Worm (Caenorhabditis elegans): ENCODE measurements around the gene btb-8.
"Not testable (repeated sequence)": the region's sequence is repeated elsewhere in the genome, so short reads cannot be mapped to it uniquely, and the experiment has no call there.

btb-8 gene

DNA sequence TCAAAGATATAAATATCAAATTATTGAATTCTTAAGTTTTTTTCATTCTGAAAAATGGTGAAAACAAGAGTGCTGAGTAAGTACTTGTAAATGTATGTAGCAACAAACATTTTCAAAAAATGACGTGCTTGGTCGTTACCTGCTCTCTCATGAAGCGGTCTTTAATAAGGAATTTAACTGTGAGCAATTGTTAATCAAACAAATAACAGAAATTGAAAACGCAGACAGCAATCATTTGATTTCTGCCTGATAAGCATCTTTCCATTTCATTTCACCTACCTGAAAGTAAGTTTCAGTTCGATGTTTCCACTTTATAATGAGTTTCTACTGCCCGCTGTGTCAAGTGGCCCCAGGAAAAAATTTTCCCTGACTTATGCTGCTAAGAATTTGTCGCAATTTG lies 40.5 kb downstream of the btb-8 start, which contains the start of gene math-28:
Gene math-28, plus strand, starts transcription at position 301 of the 400 bp plus-strand sequence.
- TF ChIP-seq tbx-8 (GFP tag; optimal IDR thresholded peaks at IDR 0.05) (no peak), mab-5 (tag; optimal IDR thresholded peaks at IDR 0.05) (no peak), unc-120 (tag; optimal IDR thresholded peaks at IDR 0.05; ENCODE audit: poor library complexity, severe bottlenecking) (no peak), unc-62 (GFP tag; optimal IDR thresholded peaks at IDR 0.05) (no peak), elt-1 (tag; optimal IDR thresholded peaks at IDR 0.05; ENCODE audit: borderline replicate concordance, insufficient read depth) (no peak), lin-32 (GFP tag; optimal IDR thresholded peaks at IDR 0.05) (no peak), nhr-76 (tag; optimal IDR thresholded peaks at IDR 0.05) (no peak), cnd-1 (tag; optimal IDR thresholded peaks at IDR 0.05) (no peak), ztf-11 (tag; optimal IDR thresholded peaks at IDR 0.05) (no peak), bed-3 (GFP tag; optimal IDR thresholded peaks at IDR 0.05) (no peak), M03D4.4 (tag; optimal IDR thresholded peaks at IDR 0.05) (no peak), ham-2 (GFP tag; optimal IDR thresholded peaks at IDR 0.05) (no peak), sem-2 (GFP tag; optimal IDR thresholded peaks at IDR 0.05) (no peak), ceh-43 (GFP tag; optimal IDR thresholded peaks at IDR 0.05) (no peak), lin-13 (tag; optimal IDR thresholded peaks at IDR 0.05) (no peak), mep-1 (tag; optimal IDR thresholded peaks at IDR 0.05) (no peak), unc-39 (tag; optimal IDR thresholded peaks at IDR 0.05) (no peak), snpc-4 (tag; optimal IDR thresholded peaks at IDR 0.05) (no peak), mls-2 (tag; optimal IDR thresholded peaks at IDR 0.05) (no peak), sptf-1 (tag; optimal IDR thresholded peaks at IDR 0.05) (no peak)

DNA sequence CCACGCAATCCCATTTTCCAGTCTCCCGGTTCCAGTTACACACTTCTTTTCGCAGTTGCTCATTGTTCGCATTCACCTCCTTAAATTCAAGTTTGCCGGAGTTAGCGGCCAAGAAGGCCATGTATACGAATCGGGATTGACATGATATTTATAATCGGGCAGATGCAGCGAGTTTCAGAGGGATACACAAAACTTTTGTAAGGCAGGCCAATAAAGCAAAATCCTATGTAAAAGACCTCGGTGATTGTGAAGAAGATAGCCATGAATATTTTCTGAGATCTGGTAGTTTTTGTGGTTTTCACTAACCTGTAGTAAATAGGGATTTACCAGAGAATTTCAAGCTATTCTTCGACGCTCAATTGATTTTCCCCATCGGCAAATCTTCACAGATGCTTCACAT lies 44.1 kb downstream of the btb-8 start:
- TF ChIP-seq cnd-1 (tag; optimal IDR thresholded peaks at IDR 0.05) (no peak), nhr-237 (tag; optimal IDR thresholded peaks at IDR 0.05) (no peak), nhr-2 (tag; optimal IDR thresholded peaks at IDR 0.05) (no peak), elt-3 (tag; optimal IDR thresholded peaks at IDR 0.05) (no peak), lin-32 (GFP tag; optimal IDR thresholded peaks at IDR 0.05) (no peak), ceh-43 (GFP tag; optimal IDR thresholded peaks at IDR 0.05) (no peak), bed-3 (GFP tag; optimal IDR thresholded peaks at IDR 0.05) (no peak), ceh-83 (GFP tag; optimal IDR thresholded peaks at IDR 0.05) (no peak), pha-4 (tag; optimal IDR thresholded peaks at IDR 0.05) (no peak), tbx-8 (GFP tag; optimal IDR thresholded peaks at IDR 0.05) (no peak), blmp-1 (tag; optimal IDR thresholded peaks at IDR 0.05) (no peak)

DNA sequence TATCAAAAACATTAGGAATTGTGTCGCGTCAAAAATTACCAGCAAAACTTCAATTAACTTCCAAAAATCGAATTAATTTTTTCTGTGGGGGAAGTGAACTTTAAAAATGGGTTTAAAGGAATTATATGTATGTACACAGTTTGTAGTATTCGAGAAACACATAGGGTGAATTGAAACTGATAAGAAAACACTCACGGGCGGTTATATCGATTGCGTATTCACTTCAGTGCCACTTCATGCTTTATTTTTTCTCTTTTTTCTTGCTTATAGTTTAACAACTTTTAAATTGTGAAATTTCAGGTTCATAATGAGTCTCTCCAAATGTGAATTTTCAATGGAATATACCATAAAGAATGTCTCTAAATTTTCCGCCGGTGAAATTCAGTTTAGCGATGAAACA lies 48.8 kb downstream of the btb-8 start, which contains the start of gene math-26:
Gene math-26, plus strand, starts transcription at position 301 of the 400 bp plus-strand sequence.
- TF ChIP-seq hlh-1 (tag; optimal IDR thresholded peaks at IDR 0.05); pha-4 (tag; optimal IDR thresholded peaks at IDR 0.05); tbx-8 (GFP tag; optimal IDR thresholded peaks at IDR 0.05): not testable (repeated sequence)

DNA sequence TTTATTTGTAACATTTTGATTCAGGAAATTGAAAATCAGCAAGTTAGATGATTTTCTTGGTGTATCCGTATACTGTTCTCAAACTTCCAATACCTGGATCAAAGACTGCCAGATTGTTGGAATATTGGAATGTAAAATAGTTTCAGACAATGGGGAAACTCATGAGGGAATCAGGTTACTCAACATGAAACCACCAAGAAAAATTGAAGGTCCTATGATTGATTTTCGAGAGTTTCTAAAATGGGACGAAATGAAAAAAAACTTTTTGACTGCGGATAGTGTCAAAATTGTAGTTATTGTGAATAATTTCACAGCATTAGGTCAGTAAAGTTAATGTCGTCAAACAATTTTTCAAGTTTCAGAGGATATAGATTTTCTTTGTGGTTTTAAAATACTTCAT lies 49.2 kb downstream of the btb-8 start, which contains the start of gene math-3:
Gene math-3, plus strand, starts transcription at position 301 of the 400 bp plus-strand sequence.
- TF ChIP-seq nhr-2 (tag; optimal IDR thresholded peaks at IDR 0.05) = no peak
- no peak for TF ChIP-seq elt-1 (tag; optimal IDR thresholded peaks at IDR 0.05; ENCODE audit: borderline replicate concordance, insufficient read depth)
- no peak for TF ChIP-seq flh-1 (GFP tag; optimal IDR thresholded peaks at IDR 0.05)
- TF ChIP-seq elt-3 (tag; optimal IDR thresholded peaks at IDR 0.05) = no peak
- no peak for TF ChIP-seq lin-13 (tag; optimal IDR thresholded peaks at IDR 0.05)
- TF ChIP-seq snpc-4 (tag; optimal IDR thresholded peaks at IDR 0.05) = no peak
- TF ChIP-seq unc-62 (GFP tag; optimal IDR thresholded peaks at IDR 0.05) = no peak
